Worm (Caenorhabditis elegans): ENCODE measurements around the gene vps-16.

ce11 chrIII:6390644-6391043 is 42.4 kb upstream of the vps-16 start, which contains the start of gene smrc-1:
- no peak for TF ChIP-seq unc-62 (GFP tag; optimal IDR thresholded peaks at IDR 0.05)
- TF ChIP-seq lsy-2 (tag; optimal IDR thresholded peaks at IDR 0.05): no peak
- no peak for TF ChIP-seq elt-3 (tag; optimal IDR thresholded peaks at IDR 0.05)
